Fruit fly (Drosophila melanogaster) whole organism, embryonic: ENCODE results near the gene PK1-R.
A peak's percentile ranks its signal among the peaks of the same experiment; 100 is the strongest.

Experiments used
- Abd-B ChIP-seq: fragments of 200-800 bp; sonication (Bioruptor generic); optimal IDR thresholded peaks from 2 replicates; lab custom pipeline; 2018; ENCODE audit warnings: missing biosample characterization, mild to moderate bottlenecking, missing genetic modification characterization, moderate library complexity
- Aef1 ChIP-seq: fragments of 200-800 bp; sonication (Bioruptor generic); IDR thresholded peaks from 3 replicates; pipeline ENCODE4 v1.3.6; 2022; ENCODE audit warnings: missing biosample characterization, missing genetic modification characterization
- Blimp-1 ChIP-seq: fragments of 200-800 bp; sonication (Bioruptor generic); optimal IDR thresholded peaks from 3 replicates; lab custom pipeline; 2018; ENCODE audit warnings: missing biosample characterization, missing genetic modification characterization, mild to moderate bottlenecking, moderate library complexity, missing genetic modification reagents
- CG12071 ChIP-seq: fragments of 200-800 bp; sonication (Bioruptor generic); optimal IDR thresholded peaks from 3 replicates; lab custom pipeline; 2018; ENCODE audit warnings: missing biosample characterization, mild to moderate bottlenecking, missing genetic modification characterization
- CG12391 ChIP-seq: fragments of 200-800 bp; sonication (Bioruptor generic); optimal IDR thresholded peaks from 3 replicates; lab custom pipeline; 2018; ENCODE audit warnings: missing biosample characterization, mild to moderate bottlenecking, missing genetic modification characterization, moderate library complexity
- CG12659 ChIP-seq: fragments of 200-800 bp; sonication (Bioruptor generic); optimal IDR thresholded peaks from 3 replicates; lab custom pipeline; 2017; ENCODE audit warnings: mild to moderate bottlenecking, missing biosample characterization, missing genetic modification reagents, missing genetic modification characterization
- CG15479 ChIP-seq: fragments of 200-800 bp; sonication (Bioruptor generic); optimal IDR thresholded peaks from 3 replicates; lab custom pipeline; 2019; ENCODE audit warnings: missing biosample characterization, mild to moderate bottlenecking, missing genetic modification characterization, moderate library complexity
- CG15601 ChIP-seq: fragments of 200-800 bp; sonication (Bioruptor generic); optimal IDR thresholded peaks from 3 replicates; lab custom pipeline; 2019; ENCODE audit warnings: missing biosample characterization, mild to moderate bottlenecking, missing genetic modification characterization, moderate library complexity
- CG17568 ChIP-seq: fragments of 200-800 bp; sonication (Bioruptor generic); optimal IDR thresholded peaks from 2 replicates; lab custom pipeline; 2018; ENCODE audit warnings: missing biosample characterization, mild to moderate bottlenecking, missing genetic modification characterization, moderate library complexity
- CG17912 ChIP-seq: fragments of 200-800 bp; sonication (Bioruptor generic); optimal IDR thresholded peaks from 2 replicates; lab custom pipeline; 2018; ENCODE audit warnings: missing biosample characterization, mild to moderate bottlenecking, missing genetic modification characterization
- CG2199 ChIP-seq: fragments of 200-800 bp; sonication (Bioruptor generic); IDR thresholded peaks from 3 replicates; pipeline ENCODE4 v1.3.6; 2022; ENCODE audit warnings: missing biosample characterization, missing genetic modification characterization
- CG31388 ChIP-seq: fragments of 200-800 bp; sonication (Bioruptor generic); optimal IDR thresholded peaks from 2 replicates; lab custom pipeline; 2016; ENCODE audit warnings: missing biosample characterization, missing genetic modification characterization
- CG31441 ChIP-seq: fragments of 200-800 bp; sonication (Bioruptor generic); IDR thresholded peaks from 2 replicates; pipeline ENCODE4 v1.3.6; 2022; ENCODE audit warnings: missing biosample characterization, missing genetic modification characterization
- CG32772 ChIP-seq: fragments of 200-800 bp; sonication (Bioruptor generic); IDR thresholded peaks from 2 replicates; pipeline ENCODE4 v1.3.6; 2022; ENCODE audit warnings: missing biosample characterization, missing genetic modification characterization
- CG33213 ChIP-seq: fragments of 200-800 bp; sonication (Bioruptor generic); optimal IDR thresholded peaks from 3 replicates; lab custom pipeline; 2016; ENCODE audit warnings: missing biosample characterization, missing genetic modification characterization
- CG6689 ChIP-seq: fragments of 200-800 bp; sonication (Bioruptor generic); IDR thresholded peaks from 2 replicates; pipeline ENCODE4 v1.3.6; 2022; ENCODE audit warnings: missing biosample characterization, missing genetic modification characterization
- CG8765 ChIP-seq: fragments of 200-800 bp; sonication (Bioruptor generic); IDR thresholded peaks from 2 replicates; pipeline ENCODE4 v1.3.6; 2022; ENCODE audit warnings: missing biosample characterization, missing genetic modification characterization
- CG9609 ChIP-seq: fragments of 200-800 bp; sonication (Bioruptor generic); optimal IDR thresholded peaks from 3 replicates; lab custom pipeline; 2016; ENCODE audit warnings: missing biosample characterization, missing genetic modification characterization
- Dad ChIP-seq: fragments of 200-800 bp; sonication (Bioruptor generic); optimal IDR thresholded peaks from 3 replicates; lab custom pipeline; 2016; ENCODE audit warnings: missing biosample characterization, missing genetic modification characterization
- Deaf1 ChIP-seq: fragments of 200-800 bp; optimal IDR thresholded peaks from 3 replicates; lab custom pipeline; 2019; ENCODE audit warnings: missing biosample characterization, mild to moderate bottlenecking, missing genetic modification characterization, moderate library complexity
- E2f2 ChIP-seq: fragments of 200-800 bp; sonication (Bioruptor generic); IDR thresholded peaks from 2 replicates; pipeline ENCODE4 v1.3.6; 2022; ENCODE audit warnings: missing biosample characterization, missing genetic modification characterization
- Eip74EF ChIP-seq, 2 experiments: fragments of 200-800 bp in 1 of 2; fragments of >200 bp in 1 of 2; sonication (Bioruptor generic) in 1 of 2; optimal IDR thresholded peaks; 2 replicates each; lab custom pipeline; 2017 to 2019; ENCODE audit warnings: missing biosample characterization in 2 of 2, missing genetic modification characterization in 2 of 2, mild to moderate bottlenecking in 1 of 2, moderate library complexity in 1 of 2
- HLH4C ChIP-seq: fragments of 200-800 bp; sonication (Bioruptor generic); IDR thresholded peaks from 3 replicates; pipeline ENCODE4 v1.3.6; 2022; ENCODE audit warnings: missing biosample characterization, missing genetic modification characterization; ENCODE audit not compliant: partially characterized antibody
- HLH54F ChIP-seq: fragments of 200-800 bp; sonication (Bioruptor generic); optimal IDR thresholded peaks from 3 replicates; lab custom pipeline; 2016; ENCODE audit warnings: missing biosample characterization, missing genetic modification characterization
- Hr3 ChIP-seq: fragments of 200-800 bp; sonication (Bioruptor generic); optimal IDR thresholded peaks from 3 replicates; lab custom pipeline; 2016; ENCODE audit warnings: missing biosample characterization, missing genetic modification characterization
- Lhr ChIP-seq: fragments of 200-800 bp; sonication (Bioruptor generic); optimal IDR thresholded peaks from 3 replicates; lab custom pipeline; 2017; ENCODE audit warnings: mild to moderate bottlenecking, missing biosample characterization, missing genetic modification reagents, missing genetic modification characterization
- Mad ChIP-seq: fragments of 200-800 bp; sonication (Bioruptor generic); optimal IDR thresholded peaks from 2 replicates; lab custom pipeline; 2016; ENCODE audit warnings: missing biosample characterization, missing genetic modification characterization
- ac ChIP-seq: fragments of 200-800 bp; sonication (Bioruptor generic); optimal IDR thresholded peaks from 3 replicates; lab custom pipeline; 2017; ENCODE audit warnings: missing biosample characterization, mild to moderate bottlenecking, missing genetic modification characterization
- al ChIP-seq: fragments of 200-800 bp; sonication (Bioruptor generic); IDR thresholded peaks from 2 replicates; pipeline ENCODE4 v1.3.6; 2022; ENCODE audit warnings: missing biosample characterization, missing genetic modification characterization
- caup ChIP-seq: fragments of 200-800 bp; sonication (Bioruptor generic); optimal IDR thresholded peaks from 3 replicates; lab custom pipeline; 2017; ENCODE audit warnings: missing biosample characterization, mild to moderate bottlenecking, missing genetic modification characterization, moderate library complexity; ENCODE audit not compliant: severe bottlenecking
- chif ChIP-seq, 2 experiments: fragments of 200-800 bp; sonication (Bioruptor generic); optimal IDR thresholded peaks; 3 replicates each; lab custom pipeline; 2016; ENCODE audit warnings: missing biosample characterization in 2 of 2, missing genetic modification characterization in 2 of 2
- da ChIP-seq: fragments of 200-800 bp; sonication (Bioruptor generic); optimal IDR thresholded peaks from 2 replicates; lab custom pipeline; 2016; ENCODE audit warnings: missing biosample characterization, missing genetic modification characterization
- danr ChIP-seq: fragments of 200-800 bp; sonication (Bioruptor generic); IDR thresholded peaks from 2 replicates; pipeline ENCODE4 v1.3.6; 2022; ENCODE audit warnings: missing biosample characterization, missing genetic modification characterization
- dm ChIP-seq: fragments of 200-800 bp; sonication (Bioruptor generic); optimal IDR thresholded peaks from 3 replicates; lab custom pipeline; 2016; ENCODE audit warnings: missing biosample characterization, missing genetic modification characterization
- en ChIP-seq: fragments of 200-800 bp; sonication (Bioruptor generic); optimal IDR thresholded peaks from 2 replicates; lab custom pipeline; 2016; ENCODE audit warnings: missing biosample characterization, missing genetic modification characterization
- esg ChIP-seq: fragments of 200-800 bp; sonication (Bioruptor generic); conservative IDR thresholded peaks from 2 replicates; pipeline ENCODE4 v1.3.6; 2022; ENCODE audit warnings: missing biosample characterization, missing genetic modification characterization
- gce ChIP-seq: fragments of 200-800 bp; sonication (Bioruptor generic); IDR thresholded peaks from 3 replicates; pipeline ENCODE4 v1.3.6; 2022; ENCODE audit warnings: missing biosample characterization, missing genetic modification characterization
- gcm ChIP-seq: fragments of 200-800 bp; sonication (Bioruptor generic); optimal IDR thresholded peaks from 2 replicates; lab custom pipeline; 2019; ENCODE audit warnings: missing biosample characterization, mild to moderate bottlenecking, missing genetic modification characterization, moderate library complexity
- gcm2 ChIP-seq: fragments of 200-800 bp; sonication (Bioruptor generic); optimal IDR thresholded peaks from 2 replicates; lab custom pipeline; 2016; ENCODE audit warnings: missing biosample characterization, missing genetic modification characterization
- gem ChIP-seq: fragments of 200-800 bp; sonication (Bioruptor generic); optimal IDR thresholded peaks from 2 replicates; lab custom pipeline; 2019; ENCODE audit warnings: missing biosample characterization, mild to moderate bottlenecking, missing genetic modification characterization, moderate library complexity
- mam ChIP-seq: fragments of 200-800 bp; sonication (Bioruptor generic); optimal IDR thresholded peaks from 3 replicates; lab custom pipeline; 2016; ENCODE audit warnings: missing biosample characterization, missing genetic modification characterization
- pb ChIP-seq: fragments of 200-800 bp; sonication (Bioruptor generic); optimal IDR thresholded peaks from 3 replicates; lab custom pipeline; 2016; ENCODE audit warnings: missing biosample characterization, missing genetic modification characterization
- pho ChIP-seq: fragments of 200-800 bp; sonication (Bioruptor generic); optimal IDR thresholded peaks from 2 replicates; lab custom pipeline; 2016; ENCODE audit warnings: missing biosample characterization, missing genetic modification characterization
- pnt ChIP-seq: fragments of 200-800 bp; sonication (Bioruptor generic); optimal IDR thresholded peaks from 3 replicates; lab custom pipeline; 2016; ENCODE audit warnings: missing biosample characterization, missing genetic modification characterization
- sc ChIP-seq, 3 experiments: fragments of >200 bp in 2 of 3; fragments of 200-800 bp in 1 of 3; sonication (Bioruptor generic) in 1 of 3; optimal IDR thresholded peaks; 2 replicates in 2 of 3; 3 replicates in 1 of 3; lab custom pipeline; 2017; ENCODE audit warnings: mild to moderate bottlenecking in 1 of 3, missing biosample characterization in 1 of 3, missing genetic modification characterization in 1 of 3, missing genetic modification reagents in 1 of 3
- sisA ChIP-seq: fragments of 200-800 bp; sonication (Bioruptor generic); IDR thresholded peaks from 2 replicates; pipeline ENCODE4 v1.3.6; 2022; ENCODE audit warnings: missing biosample characterization, missing genetic modification characterization
- sqz ChIP-seq: fragments of 200-800 bp; sonication (Bioruptor generic); optimal IDR thresholded peaks from 3 replicates; lab custom pipeline; 2018; ENCODE audit warnings: missing biosample characterization, mild to moderate bottlenecking, missing genetic modification characterization
- sug ChIP-seq: fragments of 200-800 bp; optimal IDR thresholded peaks from 2 replicates; lab custom pipeline; 2019; ENCODE audit warnings: missing biosample characterization, mild to moderate bottlenecking, missing genetic modification characterization, moderate library complexity
- tgo ChIP-seq: fragments of 200-800 bp; sonication (Bioruptor generic); IDR thresholded peaks from 3 replicates; pipeline ENCODE4 v1.3.6; 2022; ENCODE audit warnings: missing biosample characterization, missing genetic modification characterization
- toy ChIP-seq: fragments of 200-800 bp; sonication (Bioruptor generic); IDR thresholded peaks from 2 replicates; pipeline ENCODE4 v1.3.6; 2022; ENCODE audit warnings: missing biosample characterization, missing genetic modification characterization
- wor ChIP-seq: fragments of 200-800 bp; sonication (Bioruptor generic); IDR thresholded peaks from 2 replicates; pipeline ENCODE4 v1.3.6; 2022; ENCODE audit warnings: missing biosample characterization, missing genetic modification characterization

The PK1-R gene

DNA sequence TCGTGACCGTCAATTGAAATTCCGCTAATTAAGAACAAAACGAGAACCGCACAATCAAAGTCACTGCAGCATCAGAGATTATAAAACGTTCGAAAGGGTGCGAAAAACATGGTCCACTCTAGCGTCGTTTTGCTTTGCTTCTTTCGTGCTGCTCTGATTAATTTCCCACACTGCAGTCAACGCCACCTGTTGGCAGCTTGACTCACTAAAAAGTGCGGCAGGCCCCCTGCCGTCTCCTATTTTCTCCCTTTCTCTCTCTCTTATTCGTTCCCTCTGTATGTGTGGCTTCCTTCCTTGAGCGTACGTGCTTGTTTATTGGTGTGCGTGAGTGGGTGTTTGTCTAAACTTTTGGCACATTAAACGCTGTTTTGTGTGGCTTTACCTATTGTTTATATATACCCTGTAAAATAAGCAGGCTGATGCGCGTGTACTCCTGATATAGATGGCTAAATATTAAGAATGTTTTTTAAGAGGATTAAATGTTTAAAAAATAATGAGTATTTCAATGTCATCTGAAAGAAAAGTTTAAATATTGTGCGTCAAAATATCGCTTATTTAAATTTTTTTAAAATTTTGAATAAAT lies 4.3 kb downstream of the PK1-R start (continued):
- TF ChIP-seq pho (no peak), CG31388 (no peak), gem (peak; percentile 52), toy (GFP tag; lab: Robert Waterston, UW) (no peak), CG31441 (no peak), CG6689 (GFP tag; lab: Robert Waterston, UW) (no peak), CG33213 (no peak), danr (GFP tag; lab: Robert Waterston, UW) (no peak), esg (GFP tag; lab: Robert Waterston, UW) (no peak), sc (optimal IDR thresholded peaks at IDR 0.05; lab: Kevin White, UChicago) (no peak), sc (GFP tag; optimal IDR thresholded peaks at IDR 0.05; lab: Kevin White, UChicago) (no peak), mam (GFP tag; lab: Kevin White, UChicago) (no peak), HLH54F (GFP tag; lab: Kevin White, UChicago) (no peak), CG12391 (tag; lab: Kevin White, UChicago) (peak; percentile 14), HLH4C (no peak), caup (no peak), CG8765 (GFP tag; lab: Robert Waterston, UW) (no peak), CG2199 (0 out of 3 replicates have a peak, but pooled peaks have one; percentile 64), Deaf1 (tag; lab: Kevin White, UChicago) (peak; percentile 28), CG12071 (GFP tag; lab: Kevin White, UChicago) (no peak), Aef1 (GFP tag; lab: Robert Waterston, UW) (no peak), tgo (no peak), CG17568 (no peak), gcm2 (GFP tag; lab: Kevin White, UChicago) (no peak), E2f2 (GFP tag; lab: Robert Waterston, UW) (peak; percentile 20; the same call in 1 of the 2 replicates), sug (peak; percentile 21), Hr3 (GFP tag; lab: Kevin White, UChicago) (no peak), pb (GFP tag; lab: Kevin White, UChicago) (peak; percentile 14), chif (GFP tag; optimal IDR thresholded peaks at IDR 0.05; lab: Kevin White, UChicago) (no peak), Abd-B (GFP tag; lab: Kevin White, UChicago) (no peak), dm (GFP tag; lab: Kevin White, UChicago) (no peak), al (no peak), gcm (GFP tag; lab: Kevin White, UChicago) (no peak), CG15479 (GFP tag; lab: Kevin White, UChicago) (no peak), ac (no peak), Dad (no peak), sqz (GFP tag; lab: Kevin White, UChicago) (no peak), Eip74EF (GFP tag; optimal IDR thresholded peaks at IDR 0.05; lab: Kevin White, UChicago) (no peak), pnt (GFP tag; lab: Kevin White, UChicago) (no peak), CG9609 (GFP tag; lab: Kevin White, UChicago) (no peak), CG12659 (GFP tag; lab: Kevin White, UChicago) (peak; percentile 16), CG15601 (tag; lab: Kevin White, UChicago) (no peak), Mad (GFP tag; lab: Kevin White, UChicago) (no peak), gce (GFP tag; lab: Robert Waterston, UW) (no peak), CG17912 (GFP tag; lab: Kevin White, UChicago) (no peak), wor (GFP tag; lab: Robert Waterston, UW) (no peak), da (GFP tag; lab: Kevin White, UChicago) (no peak), en (GFP tag; lab: Kevin White, UChicago) (no peak), Blimp-1 (no peak), Lhr (no peak), CG32772 (GFP tag; lab: Robert Waterston, UW) (no peak), sisA (GFP tag; lab: Robert Waterston, UW) (no peak)
